Fruit fly (Drosophila melanogaster): ENCODE data around the gene Ir7a.

DNA sequence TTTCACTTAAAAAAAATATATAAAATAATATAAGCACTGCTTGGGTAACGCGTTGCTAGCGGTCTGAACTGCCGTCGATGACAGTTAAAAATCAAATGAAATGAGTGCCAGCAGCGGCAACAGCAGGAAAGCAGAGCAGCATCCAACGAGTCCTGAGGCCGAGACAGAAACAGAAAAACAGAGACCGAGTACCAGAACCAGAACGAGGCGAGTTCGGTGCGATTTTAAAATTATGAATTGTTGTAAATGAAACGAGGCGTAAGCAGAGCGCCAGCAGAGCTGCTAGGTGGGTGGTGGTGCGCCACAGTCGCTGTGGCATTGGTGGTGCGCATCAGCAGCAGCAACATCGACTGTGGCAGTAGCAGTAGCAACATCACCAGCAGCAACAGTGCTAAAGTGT, 47.0 kb upstream of the Ir7a start, which contains the start of gene CG15478:
- TF ChIP-seq run (tag; optimal IDR thresholded peaks at IDR 0.05) (no peak), chif (GFP tag; optimal IDR thresholded peaks at IDR 0.05) (no peak), aop (GFP tag; IDR thresholded peaks at IDR 0.05) (no peak), CG10565 (GFP tag; optimal IDR thresholded peaks at IDR 0.05) (no peak), Jarid2 (GFP tag; optimal IDR thresholded peaks at IDR 0.05) (no peak)
